Worm (Caenorhabditis elegans): ENCODE results near the gene mrps-17.

mrps-17 gene

DNA sequence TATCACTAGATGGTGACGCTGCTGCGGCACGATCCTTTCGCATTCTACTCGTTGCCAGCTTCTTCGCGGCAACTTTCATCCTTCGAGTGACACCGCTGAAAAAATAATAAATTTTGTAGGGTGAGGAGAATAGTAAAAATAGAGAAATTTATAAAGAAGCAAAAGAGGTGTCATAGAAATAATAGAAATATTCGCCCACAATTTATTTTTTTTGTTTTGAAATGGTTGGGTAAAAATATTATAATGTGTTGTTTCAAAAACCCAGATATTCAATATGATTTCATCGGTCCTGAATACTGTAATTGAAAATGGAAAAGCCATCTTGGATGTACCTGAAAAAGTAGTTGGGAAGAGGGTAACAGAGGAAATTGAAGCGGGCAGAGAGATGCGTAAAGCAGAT is 20.7 kb upstream of the mrps-17 start, which contains the start of gene set-1:
set-1 (minus strand) TSS at position 101 of the 400 bp plus-strand sequence.
- TF ChIP-seq snpc-4 (GFP tag; optimal IDR thresholded peaks at IDR 0.05) (no peak), snpc-4 (tag; optimal IDR thresholded peaks at IDR 0.05) (no peak), Y67H2A.10 (GFP tag; conservative IDR thresholded peaks at IDR 0.05) (no peak), ceh-27 (GFP tag; optimal IDR thresholded peaks at IDR 0.05) (no peak), hmg-20 (GFP tag; IDR thresholded peaks at IDR 0.05) (no peak), B0019.2 (GFP tag; conservative IDR thresholded peaks at IDR 0.05) (no peak), somi-1 (GFP tag; optimal IDR thresholded peaks at IDR 0.05) (no peak), let-526 (GFP tag; IDR thresholded peaks at IDR 0.05) (no peak), ceh-40 (GFP tag; IDR thresholded peaks at IDR 0.05) (no peak), cebp-1 (GFP tag; IDR thresholded peaks at IDR 0.05) (no peak), cebp-1 (tag; optimal IDR thresholded peaks at IDR 0.05) (no peak), mel-28 (tag; optimal IDR thresholded peaks at IDR 0.05; ENCODE audit: borderline replicate concordance) (no peak), lsy-27 (tag; optimal IDR thresholded peaks at IDR 0.05; ENCODE audit: borderline replicate concordance, insufficient read depth) (no peak)

DNA sequence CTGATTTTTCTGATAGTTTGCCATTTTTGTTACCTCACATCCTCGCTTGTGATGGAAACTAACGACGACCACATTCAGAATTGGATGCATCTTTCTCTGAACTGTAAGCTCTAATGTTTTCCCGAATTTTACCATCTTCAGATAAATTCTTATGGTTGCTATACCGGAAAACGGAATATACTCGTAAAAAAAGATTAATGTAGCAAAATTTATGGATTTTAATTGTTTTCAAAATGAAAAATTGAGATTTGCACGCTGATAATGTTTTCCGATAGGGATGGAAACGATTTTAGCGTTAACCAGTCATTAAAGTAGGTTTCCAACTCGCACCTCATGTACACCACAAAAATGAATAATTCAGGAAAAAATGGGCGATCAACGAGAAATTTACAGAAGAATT is 19.0 kb upstream of the mrps-17 start, which contains the start of gene T26A5.6:
T26A5.6 (minus strand) TSS at position 101 of the 400 bp plus-strand sequence.
- TF ChIP-seq unc-130 (GFP tag; optimal IDR thresholded peaks at IDR 0.05), result no peak
- TF ChIP-seq mxl-1 (tag; optimal IDR thresholded peaks at IDR 0.05), result no peak

- TF ChIP-seq repo-1 (tag; optimal IDR thresholded peaks at IDR 0.05) (peak; percentile 46), attf-6 (GFP tag; IDR thresholded peaks at IDR 0.05) (0 out of 2 replicates have a peak, but pooled peaks have one; percentile 30), madf-6 (GFP tag; IDR thresholded peaks at IDR 0.05) (no peak), B0019.2 (GFP tag; conservative IDR thresholded peaks at IDR 0.05) (no peak), F55B11.4 (tag; optimal IDR thresholded peaks at IDR 0.05; ENCODE audit: borderline replicate concordance, insufficient read depth) (no peak), Y95B8A.8 (GFP tag; IDR thresholded peaks at IDR 0.05) (no peak), rec-8 (tag; optimal IDR thresholded peaks at IDR 0.05) (no peak)
Observed at ce11 chrIII:6449854-6450253, 18.3 kb upstream of the mrps-17 start.

- TF ChIP-seq Y79H2A.3 (GFP tag; conservative IDR thresholded peaks at IDR 0.05), result peak; percentile 9; the same call in 1 of the 2 replicates
- TF ChIP-seq somi-1 (GFP tag; optimal IDR thresholded peaks at IDR 0.05), result peak; percentile 7
- TF ChIP-seq ceh-40 (GFP tag; IDR thresholded peaks at IDR 0.05), result no peak
- no peak for TF ChIP-seq ztf-28 (GFP tag; IDR thresholded peaks at IDR 0.05)
- TF ChIP-seq hsf-1 (GFP tag; IDR thresholded peaks at IDR 0.05), result no peak
- no peak for TF ChIP-seq ztf-26 (tag; optimal IDR thresholded peaks at IDR 0.05)
- no peak for TF ChIP-seq madf-10 (tag; optimal IDR thresholded peaks at IDR 0.05)
- TF ChIP-seq lin-26 (GFP tag; IDR thresholded peaks at IDR 0.05), result no peak
- no peak for TF ChIP-seq F33H1.4 (GFP tag; IDR thresholded peaks at IDR 0.05)
- TF ChIP-seq nhr-80 (tag; optimal IDR thresholded peaks at IDR 0.05), result peak; percentile 40
- TF ChIP-seq unc-62 (GFP tag; optimal IDR thresholded peaks at IDR 0.05), result no peak
- TF ChIP-seq dox-1 (GFP tag; IDR thresholded peaks at IDR 0.05), result 0 out of 2 replicates have a peak, but pooled peaks have one; percentile 44
- TF ChIP-seq dpl-1 (GFP tag; optimal IDR thresholded peaks at IDR 0.05), result no peak
- TF ChIP-seq ztf-22 (GFP tag; optimal IDR thresholded peaks at IDR 0.05), result no peak
- TF ChIP-seq ceh-79 (tag; optimal IDR thresholded peaks at IDR 0.05), result no peak
- TF ChIP-seq nhr-27 (tag; optimal IDR thresholded peaks at IDR 0.05), result no peak
- no peak for TF ChIP-seq nfyb-1 (GFP tag; IDR thresholded peaks at IDR 0.05)
- no peak for TF ChIP-seq xnd-1 (tag; optimal IDR thresholded peaks at IDR 0.05)
- TF ChIP-seq rpc-1 (optimal IDR thresholded peaks at IDR 0.05), result no peak
- no peak for TF ChIP-seq rpc-1 (tag; optimal IDR thresholded peaks at IDR 0.05)
- TF ChIP-seq him-1 (tag; optimal IDR thresholded peaks at IDR 0.05), result no peak
- TF ChIP-seq F57C9.4 (tag; optimal IDR thresholded peaks at IDR 0.05), result no peak
- TF ChIP-seq ceh-91 (GFP tag; IDR thresholded peaks at IDR 0.05), result no peak
- TF ChIP-seq attf-5 (GFP tag; optimal IDR thresholded peaks at IDR 0.05), result no peak
- no peak for TF ChIP-seq cebp-1 (GFP tag; IDR thresholded peaks at IDR 0.05)
- peak; percentile 58 for TF ChIP-seq cebp-1 (tag; optimal IDR thresholded peaks at IDR 0.05)
- TF ChIP-seq F52B5.7 (tag; optimal IDR thresholded peaks at IDR 0.05), result no peak
- TF ChIP-seq F39B2.1 (GFP tag; IDR thresholded peaks at IDR 0.05), result no peak
Observed at ce11 chrIII:6447521-6447920, 15.9 kb upstream of the mrps-17 start.

Measured in whole organism, young adult.